Worm (Caenorhabditis elegans) whole organism, L4 larva: ENCODE measurements around the gene lurp-4.

Source experiments
- Y105C5A.15 ChIP-seq: fragments of 200-800 bp; sonication (Bioruptor generic); IDR thresholded peaks from 2 replicates; pipeline ENCODE4 v1.3.6; 2022; ENCODE audit warnings: missing genetic modification characterization, missing compliant biosample characterization
- aha-1 ChIP-seq: fragments of 150-350 bp; peaks from one replicate; lab custom pipeline; 2014; ENCODE audit warnings: missing biosample characterization, missing genetic modification characterization
- ama-1 ChIP-seq: fragments of 150-350 bp; optimal IDR thresholded peaks from 2 replicates; lab custom pipeline; 2014; ENCODE audit warnings: inconsistent platforms, mixed read lengths
- dmd-9 ChIP-seq: fragments of 200-800 bp; sonication (Bioruptor generic); IDR thresholded peaks from 2 replicates; pipeline ENCODE4 v1.3.6; 2022; ENCODE audit warnings: missing genetic modification reagents, missing genetic modification characterization, missing compliant biosample characterization
- fos-1 ChIP-seq: fragments of 150-350 bp; optimal IDR thresholded peaks from 2 replicates; lab custom pipeline; 2014; ENCODE audit warnings: missing biosample characterization, missing genetic modification characterization
- hlh-30 ChIP-seq: sonication (generic microtip); optimal IDR thresholded peaks from 2 replicates; lab custom pipeline; 2017; ENCODE audit warnings: antibody characterized with exemption, mild to moderate bottlenecking, missing genetic modification characterization, missing compliant biosample characterization; ENCODE audit not compliant: insufficient read depth
- lsy-2 ChIP-seq, 2 experiments: fragments of 150-350 bp in 1 of 2; sonication (generic microtip) in 1 of 2; optimal IDR thresholded peaks; 2 replicates each; lab custom pipeline; 2014 to 2017; ENCODE audit warnings: missing biosample characterization in 2 of 2, missing genetic modification characterization in 2 of 2
- nhr-102 ChIP-seq: sonication (generic microtip); optimal IDR thresholded peaks from 2 replicates; lab custom pipeline; 2016; ENCODE audit warnings: mild to moderate bottlenecking, missing genetic modification characterization, moderate library complexity, missing compliant biosample characterization
- nhr-28 ChIP-seq: fragments of 150-350 bp; optimal IDR thresholded peaks from 2 replicates; lab custom pipeline; 2014; ENCODE audit warnings: missing biosample characterization, missing genetic modification characterization
- snpc-4 ChIP-seq: fragments of 150-350 bp; optimal IDR thresholded peaks from 2 replicates; lab custom pipeline; 2014; ENCODE audit warnings: missing biosample characterization, missing genetic modification characterization

DNA sequence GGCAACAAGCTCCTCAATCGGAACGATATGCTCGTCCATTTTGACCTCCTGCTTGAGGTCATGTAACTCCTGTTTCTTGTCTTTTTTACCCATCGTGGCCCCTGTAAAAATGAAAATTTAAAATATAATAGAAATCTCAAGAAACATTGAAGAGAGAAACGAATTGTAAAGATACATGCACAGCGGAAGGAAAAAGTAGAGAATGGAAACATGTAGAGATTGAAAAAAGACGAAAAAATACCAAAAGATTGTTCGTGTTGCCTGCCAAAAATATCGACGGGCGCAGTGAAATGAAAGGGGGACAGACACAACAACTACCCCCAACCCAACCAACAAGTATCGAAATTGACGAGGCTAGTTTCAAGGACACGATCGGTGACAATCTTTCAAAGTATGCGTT is 37.4 kb downstream of the lurp-4 start, which contains the start of gene eat-6:
- TF ChIP-seq hlh-30 (tag; lab: Kevin White, UChicago) (no peak), aha-1 (tag; lab: Kevin White, UChicago) (no peak), fos-1 (tag; lab: Kevin White, UChicago) (no peak), nhr-28 (tag; lab: Kevin White, UChicago) (no peak), Y105C5A.15 (GFP tag; lab: Robert Waterston, UW) (no peak), dmd-9 (no peak), snpc-4 (no peak), lsy-2 (tag; optimal IDR thresholded peaks at IDR 0.05; lab: Kevin White, UChicago) (no peak), ama-1 (no peak), nhr-102 (no peak)
